Fruit fly (Drosophila melanogaster) whole organism, embryonic: ENCODE data around the gene E2f2.

ENCODE experiments used
- Abd-B ChIP-seq: fragments of 200-800 bp; sonication (Bioruptor generic); optimal IDR thresholded peaks from 2 replicates; lab custom pipeline; 2018; ENCODE audit warnings: missing biosample characterization, mild to moderate bottlenecking, missing genetic modification characterization, moderate library complexity
- B-H2 ChIP-seq: fragments of 200-800 bp; sonication (Bioruptor generic); optimal IDR thresholded peaks from 2 replicates; lab custom pipeline; 2018; ENCODE audit warnings: missing biosample characterization, mild to moderate bottlenecking, missing genetic modification characterization
- Blimp-1 ChIP-seq: fragments of 200-800 bp; sonication (Bioruptor generic); optimal IDR thresholded peaks from 3 replicates; lab custom pipeline; 2018; ENCODE audit warnings: missing biosample characterization, missing genetic modification characterization, mild to moderate bottlenecking, moderate library complexity, missing genetic modification reagents
- CG11247 ChIP-seq: fragments of 200-800 bp; sonication (Bioruptor generic); IDR thresholded peaks from 2 replicates; pipeline ENCODE4 v1.3.6; 2022; ENCODE audit warnings: missing biosample characterization, missing genetic modification characterization
- CG12155 ChIP-seq: fragments of 200-800 bp; sonication (Bioruptor generic); optimal IDR thresholded peaks from 3 replicates; lab custom pipeline; 2016; ENCODE audit warnings: missing biosample characterization, missing genetic modification characterization
- CG12391 ChIP-seq: fragments of 200-800 bp; sonication (Bioruptor generic); optimal IDR thresholded peaks from 3 replicates; lab custom pipeline; 2018; ENCODE audit warnings: missing biosample characterization, mild to moderate bottlenecking, missing genetic modification characterization, moderate library complexity
- CG12659 ChIP-seq: fragments of 200-800 bp; sonication (Bioruptor generic); optimal IDR thresholded peaks from 3 replicates; lab custom pipeline; 2017; ENCODE audit warnings: mild to moderate bottlenecking, missing biosample characterization, missing genetic modification reagents, missing genetic modification characterization
- CG16815 ChIP-seq: fragments of 200-800 bp; sonication (Bioruptor generic); optimal IDR thresholded peaks from 3 replicates; lab custom pipeline; 2017; ENCODE audit warnings: missing biosample characterization, mild to moderate bottlenecking, missing genetic modification characterization
- CG17568 ChIP-seq: fragments of 200-800 bp; sonication (Bioruptor generic); optimal IDR thresholded peaks from 2 replicates; lab custom pipeline; 2018; ENCODE audit warnings: missing biosample characterization, mild to moderate bottlenecking, missing genetic modification characterization, moderate library complexity
- CG18011 ChIP-seq: fragments of 200-800 bp; sonication (Bioruptor generic); optimal IDR thresholded peaks from 2 replicates; lab custom pipeline; 2017; ENCODE audit warnings: missing biosample characterization, missing genetic modification characterization, mild to moderate bottlenecking, moderate library complexity, missing genotype
- CG18619 ChIP-seq: fragments of 200-800 bp; sonication (Bioruptor generic); optimal IDR thresholded peaks from 3 replicates; lab custom pipeline; 2017; ENCODE audit warnings: missing biosample characterization, mild to moderate bottlenecking, missing genetic modification characterization
- CG31365 ChIP-seq: fragments of 200-800 bp; sonication (Bioruptor generic); optimal IDR thresholded peaks from 2 replicates; lab custom pipeline; 2018; ENCODE audit warnings: missing biosample characterization, mild to moderate bottlenecking, missing genetic modification characterization
- CG32772 ChIP-seq: fragments of 200-800 bp; sonication (Bioruptor generic); IDR thresholded peaks from 2 replicates; pipeline ENCODE4 v1.3.6; 2022; ENCODE audit warnings: missing biosample characterization, missing genetic modification characterization
- CG4328 ChIP-seq: fragments of 200-800 bp; sonication (Bioruptor generic); optimal IDR thresholded peaks from 3 replicates; lab custom pipeline; 2017; ENCODE audit warnings: missing biosample characterization, missing genetic modification reagents, missing genetic modification characterization
- CG43689 ChIP-seq: fragments of 200-800 bp; sonication (Bioruptor generic); IDR thresholded peaks from 2 replicates; pipeline ENCODE4 v1.3.6; 2022; ENCODE audit warnings: missing biosample characterization, missing genetic modification characterization
- CG7271 ChIP-seq: fragments of 200-800 bp; sonication (Bioruptor generic); optimal IDR thresholded peaks from 2 replicates; lab custom pipeline; 2018; ENCODE audit warnings: missing biosample characterization, mild to moderate bottlenecking, missing genetic modification characterization, moderate library complexity
- CG8290 ChIP-seq, 3 experiments: fragments of 200-800 bp; sonication (Bioruptor generic); optimal IDR thresholded peaks; 2 replicates each; lab custom pipeline; 2016 to 2019; ENCODE audit warnings: missing biosample characterization in 3 of 3, missing genetic modification characterization in 3 of 3, mild to moderate bottlenecking in 2 of 3, moderate library complexity in 1 of 3
- CHES-1-like ChIP-seq: fragments of 200-800 bp; sonication (Bioruptor generic); optimal IDR thresholded peaks from 2 replicates; lab custom pipeline; 2016; ENCODE audit warnings: missing biosample characterization, missing genetic modification characterization
- Deaf1 ChIP-seq: fragments of 200-800 bp; optimal IDR thresholded peaks from 3 replicates; lab custom pipeline; 2019; ENCODE audit warnings: missing biosample characterization, mild to moderate bottlenecking, missing genetic modification characterization, moderate library complexity
- Dll ChIP-seq: fragments of 200-800 bp; sonication (Bioruptor generic); IDR thresholded peaks from 4 replicates; pipeline ENCODE4 v1.3.6; 2022; ENCODE audit warnings: missing biosample characterization, missing genetic modification characterization; ENCODE audit not compliant: partially characterized antibody
- Ets97D ChIP-seq: fragments of 200-800 bp; sonication (Bioruptor generic); optimal IDR thresholded peaks from 3 replicates; lab custom pipeline; 2016; ENCODE audit warnings: missing biosample characterization, missing genetic modification characterization
- Fer2 ChIP-seq: fragments of 200-800 bp; sonication (Bioruptor generic); optimal IDR thresholded peaks from 2 replicates; lab custom pipeline; 2018; ENCODE audit warnings: missing biosample characterization, mild to moderate bottlenecking, missing genetic modification characterization, moderate library complexity
- Hr51 ChIP-seq, 2 experiments: fragments of 200-800 bp; sonication (Bioruptor generic); optimal IDR thresholded peaks; 2 replicates in 1 of 2; 3 replicates in 1 of 2; lab custom pipeline; 2016 to 2018; ENCODE audit warnings: missing biosample characterization in 2 of 2, missing genetic modification characterization in 2 of 2, mild to moderate bottlenecking in 1 of 2, moderate library complexity in 1 of 2
- Rx ChIP-seq: fragments of 200-800 bp; sonication (Bioruptor generic); IDR thresholded peaks from 2 replicates; pipeline ENCODE4 v1.3.6; 2022; ENCODE audit warnings: missing biosample characterization, missing genetic modification characterization
- Six4 ChIP-seq: fragments of 200-800 bp; sonication (Bioruptor generic); optimal IDR thresholded peaks from 2 replicates; lab custom pipeline; 2016; ENCODE audit warnings: missing biosample characterization, missing genetic modification characterization
- Sry-δ ChIP-seq: fragments of 200-800 bp; sonication (Bioruptor generic); optimal IDR thresholded peaks from 2 replicates; lab custom pipeline; 2016; ENCODE audit warnings: missing biosample characterization, missing genetic modification characterization
- Xrp1 ChIP-seq: fragments of 200-800 bp; sonication (Bioruptor generic); IDR thresholded peaks from 2 replicates; pipeline ENCODE4 v1.3.6; 2022; ENCODE audit warnings: missing biosample characterization, missing genetic modification characterization
- YL-1 ChIP-seq: fragments of 200-800 bp; sonication (Bioruptor generic); optimal IDR thresholded peaks from 3 replicates; lab custom pipeline; 2017; ENCODE audit warnings: missing biosample characterization, mild to moderate bottlenecking, missing genetic modification characterization
- ac ChIP-seq: fragments of 200-800 bp; sonication (Bioruptor generic); optimal IDR thresholded peaks from 3 replicates; lab custom pipeline; 2017; ENCODE audit warnings: missing biosample characterization, mild to moderate bottlenecking, missing genetic modification characterization
- aop ChIP-seq: fragments of 200-800 bp; sonication (Bioruptor generic); IDR thresholded peaks from 2 replicates; pipeline ENCODE4 v1.3.6; 2022; ENCODE audit warnings: missing biosample characterization, missing genetic modification characterization
- ase ChIP-seq: fragments of 200-800 bp; sonication (Bioruptor generic); IDR thresholded peaks from 3 replicates; pipeline ENCODE4 v1.3.6; 2022; ENCODE audit warnings: missing biosample characterization, missing genetic modification characterization
- bowl ChIP-seq: fragments of 200-800 bp; sonication (Bioruptor generic); IDR thresholded peaks from 2 replicates; pipeline ENCODE4 v1.3.6; 2022; ENCODE audit warnings: missing biosample characterization, missing genetic modification characterization
- btn ChIP-seq: fragments of 200-800 bp; sonication (Bioruptor generic); optimal IDR thresholded peaks from 2 replicates; lab custom pipeline; 2016; ENCODE audit warnings: missing biosample characterization, missing genetic modification characterization
- croc ChIP-seq: fragments of 200-800 bp; sonication (Bioruptor generic); conservative IDR thresholded peaks from 3 replicates; pipeline ENCODE4 v1.3.6; 2022; ENCODE audit warnings: missing biosample characterization, missing genetic modification characterization
- dimm ChIP-seq: fragments of 200-800 bp; sonication (Bioruptor generic); IDR thresholded peaks from 2 replicates; pipeline ENCODE4 v1.3.6; 2022; ENCODE audit warnings: missing biosample characterization, missing genetic modification characterization
- dm ChIP-seq: fragments of 200-800 bp; sonication (Bioruptor generic); optimal IDR thresholded peaks from 3 replicates; lab custom pipeline; 2016; ENCODE audit warnings: missing biosample characterization, missing genetic modification characterization
- dysf ChIP-seq: fragments of 200-800 bp; sonication (Bioruptor generic); IDR thresholded peaks from 3 replicates; pipeline ENCODE4 v1.3.6; 2022; ENCODE audit warnings: missing biosample characterization, missing genetic modification characterization
- fd96Cb ChIP-seq: fragments of 200-800 bp; sonication (Bioruptor generic); optimal IDR thresholded peaks from 2 replicates; lab custom pipeline; 2018; ENCODE audit warnings: missing biosample characterization, mild to moderate bottlenecking, missing genetic modification characterization, moderate library complexity
- gcm ChIP-seq: fragments of 200-800 bp; sonication (Bioruptor generic); optimal IDR thresholded peaks from 2 replicates; lab custom pipeline; 2019; ENCODE audit warnings: missing biosample characterization, mild to moderate bottlenecking, missing genetic modification characterization, moderate library complexity
- luna ChIP-seq: fragments of 200-800 bp; sonication (Bioruptor generic); optimal IDR thresholded peaks from 2 replicates; lab custom pipeline; 2016; ENCODE audit warnings: missing biosample characterization, missing genetic modification characterization
- mirr ChIP-seq: fragments of 200-800 bp; sonication (Bioruptor generic); optimal IDR thresholded peaks from 3 replicates; lab custom pipeline; 2018; ENCODE audit warnings: missing biosample characterization, mild to moderate bottlenecking, missing genetic modification characterization
- odd ChIP-seq: fragments of 200-800 bp; sonication (Bioruptor generic); optimal IDR thresholded peaks from 2 replicates; lab custom pipeline; 2017; ENCODE audit warnings: missing biosample characterization, mild to moderate bottlenecking, missing genetic modification characterization
- otp ChIP-seq: fragments of 200-800 bp; sonication (Bioruptor generic); IDR thresholded peaks from 3 replicates; pipeline ENCODE4, ENCODE4 v1.3.6; 2022; ENCODE audit warnings: missing biosample characterization, missing genetic modification characterization
- pnt ChIP-seq: fragments of 200-800 bp; sonication (Bioruptor generic); optimal IDR thresholded peaks from 3 replicates; lab custom pipeline; 2016; ENCODE audit warnings: missing biosample characterization, missing genetic modification characterization
- row ChIP-seq: fragments of 200-800 bp; sonication (Bioruptor generic); IDR thresholded peaks from 3 replicates; pipeline ENCODE4 v1.3.6; 2022; ENCODE audit warnings: missing biosample characterization, missing genetic modification characterization
- salm ChIP-seq: fragments of 200-800 bp; sonication (Bioruptor generic); optimal IDR thresholded peaks from 2 replicates; lab custom pipeline; 2018; ENCODE audit warnings: missing biosample characterization, mild to moderate bottlenecking, missing genetic modification characterization
- tll ChIP-seq, 2 experiments: fragments of 200-800 bp in 1 of 2; fragments of >200 bp in 1 of 2; sonication (Bioruptor generic) in 1 of 2; optimal IDR thresholded peaks; 2 replicates each; lab custom pipeline; 2017 to 2019; ENCODE audit warnings: missing biosample characterization in 2 of 2, missing genetic modification characterization in 2 of 2, mild to moderate bottlenecking in 1 of 2, moderate library complexity in 1 of 2
- trh ChIP-seq: fragments of 200-800 bp; sonication (Bioruptor generic); optimal IDR thresholded peaks from 2 replicates; lab custom pipeline; 2016; ENCODE audit warnings: missing biosample characterization, missing genetic modification characterization

The E2f2 gene

dm6 chr2L:21168295-21169159 lies 12.0 kb upstream of the E2f2 start, which contains the start of the genes mAcon1, CG43345 and CG43346 (continued):
- no peak for TF ChIP-seq CG43689 (GFP tag; lab: Robert Waterston, UW)
- TF ChIP-seq salm (tag; lab: Kevin White, UChicago), result no peak
- TF ChIP-seq tll (GFP tag; optimal IDR thresholded peaks at IDR 0.05; lab: Kevin White, UChicago), result peak; percentile 15 to 83
- 0 out of 2 replicates have a peak, but pooled peaks have one; percentile 33 for TF ChIP-seq Rx (GFP tag; lab: Robert Waterston, UW)
- peak; percentile 70 for TF ChIP-seq Fer2 (tag; lab: Kevin White, UChicago)
- TF ChIP-seq dimm, result no peak
- TF ChIP-seq CG16815 (GFP tag; lab: Kevin White, UChicago), result peak; percentile 84
- TF ChIP-seq btn (GFP tag; lab: Kevin White, UChicago), result peak; percentile 51
- TF ChIP-seq Hr51 (GFP tag; optimal IDR thresholded peaks at IDR 0.05; lab: Kevin White, UChicago), result peak in 1 of 2 experiments; percentile 87
- peak; percentile 83 for TF ChIP-seq B-H2 (GFP tag; lab: Kevin White, UChicago)
- peak; percentile 46 for TF ChIP-seq mirr (GFP tag; lab: Kevin White, UChicago)
- TF ChIP-seq CG18011 (GFP tag; lab: Kevin White, UChicago), result peak; percentile 51
- no peak for TF ChIP-seq gcm (GFP tag; lab: Kevin White, UChicago)
- TF ChIP-seq Dll (GFP tag; lab: Robert Waterston, UW), result no peak
- TF ChIP-seq CHES-1-like (GFP tag; lab: Kevin White, UChicago), result peak; percentile 87
- TF ChIP-seq Six4, result peak; percentile 62
- peak; percentile 78 for TF ChIP-seq CG18619 (GFP tag; lab: Kevin White, UChicago)
- TF ChIP-seq Xrp1, result peak; percentile 79
- peak; percentile 46; the same call in 1 of the 2 replicates for TF ChIP-seq CG11247 (GFP tag; lab: Robert Waterston, UW)
- peak; percentile 53 for TF ChIP-seq YL-1
- peak; percentile 68 for TF ChIP-seq CG8290 (GFP tag; optimal IDR thresholded peaks at IDR 0.05; lab: Kevin White, UChicago)
- TF ChIP-seq CG8290 (tag; optimal IDR thresholded peaks at IDR 0.05; lab: Kevin White, UChicago), result peak in 1 of 2 experiments; percentile 49
- peak; percentile 64 for TF ChIP-seq croc (GFP tag; lab: Robert Waterston, UW)
- TF ChIP-seq fd96Cb (tag; lab: Kevin White, UChicago), result peak; percentile 54
- TF ChIP-seq trh, result peak; percentile 28
- no peak for TF ChIP-seq CG17568 (GFP tag; lab: Kevin White, UChicago)
- no peak for TF ChIP-seq Blimp-1 (GFP tag; lab: Kevin White, UChicago)
- no peak for TF ChIP-seq Deaf1 (tag; lab: Kevin White, UChicago)
- TF ChIP-seq luna (GFP tag; lab: Kevin White, UChicago), result peak; percentile 76
- TF ChIP-seq, all 482 proteins: peak for 308

dm6 chr2L:21166422-21166821 lies 9.9 kb upstream of the E2f2 start:
- TF ChIP-seq ase (GFP tag; lab: Robert Waterston, UW), result no peak
- no peak for TF ChIP-seq bowl (GFP tag; lab: Robert Waterston, UW)
- TF ChIP-seq dm (GFP tag; lab: Kevin White, UChicago), result peak; percentile 59
- TF ChIP-seq ac (GFP tag; lab: Kevin White, UChicago), result no peak
- peak; percentile 21 for TF ChIP-seq CG12659
- TF ChIP-seq row (GFP tag; lab: Robert Waterston, UW), result peak; percentile 33; the same call in 1 of the 3 replicates
- no peak for TF ChIP-seq CG12155 (GFP tag; lab: Kevin White, UChicago)
- peak; percentile 0 for TF ChIP-seq CG12391 (tag; lab: Kevin White, UChicago)
- peak; percentile 10 for TF ChIP-seq Ets97D
- TF ChIP-seq CG4328 (GFP tag; lab: Kevin White, UChicago), result no peak
- TF ChIP-seq pnt (GFP tag; lab: Kevin White, UChicago), result no peak
- no peak for TF ChIP-seq otp (GFP tag; lab: Robert Waterston, UW)
- TF ChIP-seq Abd-B (GFP tag; lab: Kevin White, UChicago), result no peak
- TF ChIP-seq CG31365 (tag; lab: Kevin White, UChicago), result no peak
- no peak for TF ChIP-seq dysf
- TF ChIP-seq CG7271 (tag; lab: Kevin White, UChicago), result no peak
- peak; percentile 14 for TF ChIP-seq Sry-δ
- TF ChIP-seq aop (GFP tag; lab: Robert Waterston, UW), result no peak
- no peak for TF ChIP-seq odd (GFP tag; lab: Kevin White, UChicago)
- no peak for TF ChIP-seq CG32772 (GFP tag; lab: Robert Waterston, UW)
